In genomic region chrX:9989154-9989787, dm6 we compare ENCODE assay signal across 3 fruit fly cellular contexts.
TF ChIP-seq lines count a peak whose summit lies in the region.

CG32694 (plus strand) TSS chrX:9989690.

- no peak for TF ChIP-seq CTCF in whole organism, embryonic (GFP tag; optimal IDR thresholded peaks at IDR 0.05; lab: Kevin White, UChicago)

TF ChIP-seq in whole organism, embryonic, 481 proteins besides CTCF, POLR2A, EP300 and RAD21:
- no peak for TF ChIP-seq Bteb2 (GFP tag; optimal IDR thresholded peaks at IDR 0.05; lab: Kevin White, UChicago)
- no peak for TF ChIP-seq sc (optimal IDR thresholded peaks at IDR 0.05; lab: Kevin White, UChicago)
- no peak for TF ChIP-seq sc (GFP tag; optimal IDR thresholded peaks at IDR 0.05; lab: Kevin White, UChicago)
- TF ChIP-seq chinmo (GFP tag; IDR thresholded peaks at IDR 0.05; lab: Robert Waterston, UW; ENCODE audit: partially characterized antibody): peak; percentile 75; the same call in 2 of the 4 replicates
- peak; percentile 94 for TF ChIP-seq z (GFP tag; IDR thresholded peaks at IDR 0.05; lab: Robert Waterston, UW)
- TF ChIP-seq vvl (GFP tag; IDR thresholded peaks at IDR 0.05; lab: Robert Waterston, UW): 0 out of 2 replicates have a peak, but pooled peaks have one; percentile 12
- 0 out of 3 replicates have a peak, but pooled peaks have one; percentile 9 for TF ChIP-seq sr (GFP tag; IDR thresholded peaks at IDR 0.05; lab: Robert Waterston, UW)
- TF ChIP-seq CG8281 (tag; optimal IDR thresholded peaks at IDR 0.05; lab: Kevin White, UChicago): peak; percentile 68
- TF ChIP-seq Blimp-1 (GFP tag; optimal IDR thresholded peaks at IDR 0.05; lab: Kevin White, UChicago): peak; percentile 93
- peak; percentile 78 for TF ChIP-seq nom (GFP tag; optimal IDR thresholded peaks at IDR 0.05; lab: Kevin White, UChicago)
- no peak for TF ChIP-seq Sin3A (optimal IDR thresholded peaks at IDR 0.05; lab: Kevin White, UChicago)
- TF ChIP-seq Ets65A (GFP tag; lab: Kevin White, UChicago): no peak
- TF ChIP-seq amos (GFP tag; IDR thresholded peaks at IDR 0.05; lab: Robert Waterston, UW; ENCODE audit: partially characterized antibody): peak; percentile 23; the same call in 1 of the 2 replicates
- peak; percentile 75 for TF ChIP-seq Adf1 (GFP tag; IDR thresholded peaks at IDR 0.05; lab: Robert Waterston, UW)

TF ChIP-seq in whole organism, prepupa, 60 proteins besides CTCF, POLR2A, EP300 and RAD21:
- TF ChIP-seq Hr4 (GFP tag; optimal IDR thresholded peaks at IDR 0.05; lab: Kevin White, UChicago) (no peak), CG16779 (tag; optimal IDR thresholded peaks at IDR 0.05; lab: Kevin White, UChicago) (peak; percentile 13), CG34406 (GFP tag; optimal IDR thresholded peaks at IDR 0.05; lab: Kevin White, UChicago) (no peak), fd85E (GFP tag; optimal IDR thresholded peaks at IDR 0.05; lab: Kevin White, UChicago) (no peak), CG7368 (GFP tag; optimal IDR thresholded peaks at IDR 0.05; lab: Kevin White, UChicago) (no peak), Lpt (GFP tag; optimal IDR thresholded peaks at IDR 0.05; lab: Kevin White, UChicago) (no peak), Hr38 (GFP tag; optimal IDR thresholded peaks at IDR 0.05; lab: Kevin White, UChicago) (no peak), Eip93F (GFP tag; optimal IDR thresholded peaks at IDR 0.05; lab: Kevin White, UChicago) (no peak), CG15336 (GFP tag; IDR thresholded peaks at IDR 0.05; lab: Robert Waterston, UW) (peak; percentile 39; the same call in 1 of the 2 replicates), OdsH (GFP tag; optimal IDR thresholded peaks at IDR 0.05; lab: Kevin White, UChicago) (no peak), CG6276 (GFP tag; optimal IDR thresholded peaks at IDR 0.05; lab: Kevin White, UChicago) (peak; percentile 52), CG8319 (GFP tag; optimal IDR thresholded peaks at IDR 0.05; lab: Kevin White, UChicago) (no peak), Hr39 (GFP tag; optimal IDR thresholded peaks at IDR 0.05; lab: Kevin White, UChicago) (no peak), CG8119 (GFP tag; IDR thresholded peaks at IDR 0.05; lab: Robert Waterston, UW) (peak; percentile 46; the same call in 1 of the 3 replicates), CG9139 (GFP tag; optimal IDR thresholded peaks at IDR 0.05; lab: Kevin White, UChicago) (peak; percentile 20), Eip78C (GFP tag; lab: Kevin White, UChicago) (peak; percentile 72), Blimp-1 (GFP tag; optimal IDR thresholded peaks at IDR 0.05; lab: Kevin White, UChicago) (peak; percentile 79), net (GFP tag; optimal IDR thresholded peaks at IDR 0.05; lab: Kevin White, UChicago) (no peak), dsx (GFP tag; optimal IDR thresholded peaks at IDR 0.05; lab: Kevin White, UChicago; ENCODE audit: poor library complexity, severe bottlenecking) (no peak), ss (GFP tag; optimal IDR thresholded peaks at IDR 0.05; lab: Kevin White, UChicago) (peak in 1 of 2 experiments; percentile 73), topi (GFP tag; optimal IDR thresholded peaks at IDR 0.05; lab: Kevin White, UChicago) (no peak), CG6808 (GFP tag; optimal IDR thresholded peaks at IDR 0.05; lab: Kevin White, UChicago) (peak; percentile 0)

TF ChIP-seq in whole organism, pupa, 21 proteins besides CTCF, POLR2A, EP300 and RAD21:
- peak; percentile 53 for TF ChIP-seq CG13204 (GFP tag; optimal IDR thresholded peaks at IDR 0.05; lab: Kevin White, UChicago)
- TF ChIP-seq CG14655 (GFP tag; optimal IDR thresholded peaks at IDR 0.05; lab: Kevin White, UChicago): no peak
- TF ChIP-seq CG8159 (tag; optimal IDR thresholded peaks at IDR 0.05; lab: Kevin White, UChicago): peak; percentile 16
- TF ChIP-seq Ets98B (GFP tag; IDR thresholded peaks at IDR 0.05; lab: Robert Waterston, UW): peak; percentile 34; the same call in 1 of the 2 replicates
- no peak for TF ChIP-seq CG15710 (tag; optimal IDR thresholded peaks at IDR 0.05; lab: Kevin White, UChicago)

Comparison
In these comparisons a context has a peak if more than half of its experiments do, and no peak if none do; other contexts are left out.
1. Of the 7 proteins assayed by ChIP-seq in both whole organism, embryonic and whole organism, prepupa: peak only in whole organism, embryonic: none; only in whole organism, prepupa: CG16779; in both: Blimp-1; in neither: 5.